Fruit fly (Drosophila melanogaster): ENCODE data around the gene SA1.
A peak's percentile ranks its signal among the peaks of the same experiment; 100 is the strongest.

SA1 gene

DNA sequence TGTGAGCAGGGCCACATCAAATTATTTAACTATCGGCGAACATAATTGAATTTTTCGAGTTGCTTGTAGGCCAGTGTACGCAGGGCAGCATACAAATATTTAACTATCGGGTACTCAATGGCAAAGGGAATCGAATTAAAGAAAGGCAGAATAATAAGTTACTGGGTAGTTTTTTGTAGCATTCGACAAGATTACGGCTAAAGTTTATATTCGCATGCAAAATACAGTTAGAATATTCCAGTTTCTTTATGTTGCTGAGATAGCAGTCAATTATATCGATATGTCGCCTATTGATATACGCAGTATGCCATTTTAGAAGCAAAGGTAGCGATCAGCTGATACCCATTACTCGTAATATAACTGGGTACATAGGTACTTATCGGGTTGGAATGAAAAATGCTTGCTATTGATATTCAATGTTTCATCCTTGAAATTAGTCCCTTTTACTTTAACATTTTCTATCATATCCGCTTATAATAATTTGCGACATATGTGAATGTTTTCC lies 17.8 kb downstream of the SA1 start (continued):
- no peak for TF ChIP-seq CG7357 (GFP tag; IDR thresholded peaks at IDR 0.05)
- 0 out of 2 replicates have a peak, but pooled peaks have one; percentile 34 for TF ChIP-seq Nf-YA (GFP tag; IDR thresholded peaks at IDR 0.05)
- TF ChIP-seq CG4854 (GFP tag; optimal IDR thresholded peaks at IDR 0.05), result peak; percentile 30
- peak; percentile 75 for TF ChIP-seq Bgb (GFP tag; IDR thresholded peaks at IDR 0.05; ENCODE audit: partially characterized antibody)
- peak; percentile 21; the same call in 1 of the 2 replicates for TF ChIP-seq bowl (GFP tag; IDR thresholded peaks at IDR 0.05)
- TF ChIP-seq Stat92E (GFP tag; optimal IDR thresholded peaks at IDR 0.05), result no peak
- no peak for TF ChIP-seq CG11723 (GFP tag; optimal IDR thresholded peaks at IDR 0.05)
- peak; percentile 53; the same call in 1 of the 2 replicates for TF ChIP-seq Drgx (GFP tag; IDR thresholded peaks at IDR 0.05)
- no peak; the same call in 3 of the 4 replicates for TF ChIP-seq chinmo (GFP tag; IDR thresholded peaks at IDR 0.05; ENCODE audit: partially characterized antibody)
- TF ChIP-seq Rx (GFP tag; IDR thresholded peaks at IDR 0.05), result no peak
- TF ChIP-seq NfI (GFP tag; optimal IDR thresholded peaks at IDR 0.05), result peak; percentile 34
- peak; percentile 53 for TF ChIP-seq CG11398 (GFP tag; optimal IDR thresholded peaks at IDR 0.05)
- peak in 1 of 2 experiments; percentile 52 for TF ChIP-seq pan (optimal IDR thresholded peaks at IDR 0.05)
- no peak for TF ChIP-seq pan (GFP tag; optimal IDR thresholded peaks at IDR 0.05 in 1 of 2, IDR thresholded peaks at IDR 0.05 in 1 of 2)
- TF ChIP-seq chm (GFP tag; IDR thresholded peaks at IDR 0.05), result 0 out of 2 replicates have a peak, but pooled peaks have one; percentile 18
- no peak for TF ChIP-seq CG3407 (GFP tag; optimal IDR thresholded peaks at IDR 0.05)
- peak; percentile 89 for TF ChIP-seq Ets65A (GFP tag)
- no peak for TF ChIP-seq H2.0 (GFP tag; IDR thresholded peaks at IDR 0.05)
- TF ChIP-seq Fer1 (GFP tag; optimal IDR thresholded peaks at IDR 0.05), result peak; percentile 63
- no peak for TF ChIP-seq cato (GFP tag; optimal IDR thresholded peaks at IDR 0.05; ENCODE audit: borderline replicate concordance)
- no peak for TF ChIP-seq Usf (GFP tag; optimal IDR thresholded peaks at IDR 0.05)
- TF ChIP-seq CG15514 (GFP tag; optimal IDR thresholded peaks at IDR 0.05), result peak; percentile 4
- TF ChIP-seq gcm2 (GFP tag; optimal IDR thresholded peaks at IDR 0.05), result no peak
- TF ChIP-seq vvl (GFP tag; IDR thresholded peaks at IDR 0.05), result peak; percentile 77
- TF ChIP-seq CG11504 (tag; optimal IDR thresholded peaks at IDR 0.05), result peak; percentile 51
- peak; percentile 24 for TF ChIP-seq BtbVII (GFP tag; optimal IDR thresholded peaks at IDR 0.05)
- peak; percentile 3 for TF ChIP-seq Mad (GFP tag; optimal IDR thresholded peaks at IDR 0.05)
- peak; percentile 48; the same call in 1 of the 3 replicates for TF ChIP-seq dysf (GFP tag; IDR thresholded peaks at IDR 0.05)
- TF ChIP-seq pzg (GFP tag; optimal IDR thresholded peaks at IDR 0.05), result peak; percentile 46
- peak; percentile 83 for TF ChIP-seq row (GFP tag; IDR thresholded peaks at IDR 0.05)
- peak; percentile 33 to 62 for TF ChIP-seq Pdp1 (GFP tag; optimal IDR thresholded peaks at IDR 0.05)
- TF ChIP-seq NC2α (GFP tag; optimal IDR thresholded peaks at IDR 0.05), result peak; percentile 9
- peak; percentile 66 for TF ChIP-seq CG6791 (GFP tag; IDR thresholded peaks at IDR 0.05; ENCODE audit: partially characterized antibody)
- TF ChIP-seq CG31224 (GFP tag; IDR thresholded peaks at IDR 0.05), result 0 out of 2 replicates have a peak, but pooled peaks have one; percentile 6
- no peak for TF ChIP-seq Taf1 (GFP tag; IDR thresholded peaks at IDR 0.05)
- no peak for TF ChIP-seq D (optimal IDR thresholded peaks at IDR 0.05)
- TF ChIP-seq D (GFP tag; optimal IDR thresholded peaks at IDR 0.05), result no peak
- peak; percentile 29 for TF ChIP-seq trem (tag; optimal IDR thresholded peaks at IDR 0.05)
- TF ChIP-seq CG4617 (GFP tag; optimal IDR thresholded peaks at IDR 0.05; ENCODE audit: borderline replicate concordance), result peak; percentile 30
- peak; percentile 22 for TF ChIP-seq Chrac-16 (GFP tag; optimal IDR thresholded peaks at IDR 0.05)
- TF ChIP-seq Ptx1 (GFP tag; IDR thresholded peaks at IDR 0.05), result 0 out of 2 replicates have a peak, but pooled peaks have one; percentile 15
- no peak for TF ChIP-seq toy (GFP tag; IDR thresholded peaks at IDR 0.05)
- TF ChIP-seq CG13424 (tag; optimal IDR thresholded peaks at IDR 0.05), result peak; percentile 28
- no peak for TF ChIP-seq CG6654 (GFP tag; optimal IDR thresholded peaks at IDR 0.05)
- TF ChIP-seq ttk (GFP tag; IDR thresholded peaks at IDR 0.05), result peak; percentile 33; the same call in 1 of the 2 replicates
- TF ChIP-seq CG7556 (GFP tag; optimal IDR thresholded peaks at IDR 0.05), result peak; percentile 8
- TF ChIP-seq so (GFP tag; IDR thresholded peaks at IDR 0.05), result 0 out of 3 replicates have a peak, but pooled peaks have one; percentile 37
- TF ChIP-seq CG17359 (tag; optimal IDR thresholded peaks at IDR 0.05), result peak; percentile 26
- TF ChIP-seq CG4707 (GFP tag; optimal IDR thresholded peaks at IDR 0.05), result peak; percentile 16
- TF ChIP-seq ap (GFP tag; IDR thresholded peaks at IDR 0.05), result no peak

All from whole organism, embryonic.